Worm (Caenorhabditis elegans) whole organism, mixed stage, embryonic: ENCODE measurements around the gene F21D5.4.

Source experiments
- lin-32 ChIP-seq: fragments of 200-800 bp; sonication (Bioruptor generic); optimal IDR thresholded peaks from 2 replicates; lab custom pipeline; 2018; ENCODE audit warnings: mild to moderate bottlenecking, missing genetic modification characterization, missing compliant biosample characterization
- lsy-2 ChIP-seq: fragments of 150-350 bp; optimal IDR thresholded peaks from 2 replicates; lab custom pipeline; 2014; ENCODE audit warnings: missing biosample characterization, missing genetic modification characterization
- nhr-76 ChIP-seq: sonication (generic microtip); optimal IDR thresholded peaks from 2 replicates; lab custom pipeline; 2017; ENCODE audit warnings: missing biosample characterization, missing genetic modification characterization
- unc-39 ChIP-seq: fragments of 150-350 bp; optimal IDR thresholded peaks from 2 replicates; lab custom pipeline; 2014; ENCODE audit warnings: missing biosample characterization, missing genetic modification characterization
- unc-62 ChIP-seq: fragments of 150-350 bp; optimal IDR thresholded peaks from 2 replicates; lab custom pipeline; 2014; ENCODE audit warnings: missing biosample characterization, missing genetic modification reagents, missing genetic modification characterization

ce11 chrIV:8697436-8697835, 40.5 kb upstream of the F21D5.4 start, which contains the start of gene ttll-11:
- TF ChIP-seq lsy-2 (tag; lab: Kevin White, UChicago) (no peak), unc-39 (tag; lab: Kevin White, UChicago) (no peak), lin-32 (no peak), nhr-76 (tag; lab: Kevin White, UChicago) (no peak), unc-62 (GFP tag; lab: Kevin White, UChicago) (no peak)
